Worm (Caenorhabditis elegans) whole organism, young adult: ENCODE results near the gene F25B5.5.

ENCODE experiments used
- B0261.1 ChIP-seq: sonication (generic microtip); optimal IDR thresholded peaks from 2 replicates; lab custom pipeline; 2016; ENCODE audit warnings: mild to moderate bottlenecking, missing genetic modification characterization, moderate library complexity, missing compliant biosample characterization
- B0336.3 ChIP-seq: fragments of 200-800 bp; sonication (Bioruptor generic); IDR thresholded peaks from 2 replicates; pipeline ENCODE4 v1.3.6; 2022; ENCODE audit warnings: missing genetic modification characterization, missing compliant biosample characterization
- F10E7.11 ChIP-seq: sonication (generic microtip); optimal IDR thresholded peaks from 2 replicates; lab custom pipeline; 2017; ENCODE audit warnings: mild to moderate bottlenecking, missing genetic modification characterization, moderate library complexity, missing compliant biosample characterization
- F23B12.7 ChIP-seq: sonication (generic microtip); optimal IDR thresholded peaks from 2 replicates; lab custom pipeline; 2017; ENCODE audit warnings: missing genetic modification characterization, mild to moderate bottlenecking, missing compliant biosample characterization, antibody characterized with exemption, moderate library complexity; ENCODE audit not compliant: insufficient read depth
- F39B2.1 ChIP-seq: fragments of 200-800 bp; sonication (Bioruptor generic); IDR thresholded peaks from 2 replicates; pipeline ENCODE4 v1.3.6; 2022; ENCODE audit warnings: missing genetic modification reagents, missing genetic modification characterization, missing compliant biosample characterization
- T07F8.4 ChIP-seq: sonication (generic microtip); optimal IDR thresholded peaks from 2 replicates; lab custom pipeline; 2016; ENCODE audit warnings: mild to moderate bottlenecking, missing genetic modification characterization, moderate library complexity, missing compliant biosample characterization
- Y67H2A.10 ChIP-seq: fragments of 200-800 bp; sonication (Bioruptor generic); conservative IDR thresholded peaks from 2 replicates; pipeline ENCODE4 v1.3.6; 2022; ENCODE audit warnings: missing genetic modification reagents, missing genetic modification characterization, missing compliant biosample characterization
- Y79H2A.3 ChIP-seq: fragments of 200-800 bp; sonication (Bioruptor generic); conservative IDR thresholded peaks from 2 replicates; pipeline ENCODE4 v1.3.6; 2022; ENCODE audit warnings: missing genetic modification reagents, missing genetic modification characterization, missing compliant biosample characterization
- Y95B8A.8 ChIP-seq: fragments of 200-800 bp; sonication (Bioruptor generic); IDR thresholded peaks from 2 replicates; pipeline ENCODE4 v1.3.6; 2022; ENCODE audit warnings: missing genetic modification reagents, missing genetic modification characterization, missing compliant biosample characterization
- ama-1 ChIP-seq, 3 experiments: fragments of 150-350 bp in 1 of 3; sonication (generic microtip) in 2 of 3; optimal IDR thresholded peaks; 2 replicates each; lab custom pipeline; 2014 to 2018; ENCODE audit warnings: missing biosample characterization in 2 of 3, missing genetic modification characterization in 2 of 3, missing genetic modification reagents in 2 of 3
- bed-1 ChIP-seq: fragments of 200-800 bp; sonication (Bioruptor generic); IDR thresholded peaks from 2 replicates; pipeline ENCODE4 v1.3.6; 2022; ENCODE audit warnings: missing genetic modification reagents, missing genetic modification characterization, missing compliant biosample characterization
- bed-2 ChIP-seq: fragments of 200-800 bp; sonication (Bioruptor generic); IDR thresholded peaks from 2 replicates; pipeline ENCODE4 v1.3.6; 2022; ENCODE audit warnings: missing genetic modification reagents, missing genetic modification characterization, missing compliant biosample characterization
- cebp-1 ChIP-seq, 2 experiments: fragments of 200-800 bp in 1 of 2; sonication (Bioruptor generic) in 1 of 2; sonication (generic microtip) in 1 of 2; IDR thresholded peaks in 1 of 2; optimal IDR thresholded peaks in 1 of 2; 2 replicates each; pipeline versions ENCODE4 v1.3.6 to Lab custom; 2017 to 2022; ENCODE audit warnings: missing compliant biosample characterization in 2 of 2, missing genetic modification characterization in 2 of 2, mild to moderate bottlenecking in 1 of 2, missing genetic modification reagents in 1 of 2, moderate library complexity in 1 of 2
- ceh-100 ChIP-seq: fragments of 200-800 bp; sonication (Bioruptor generic); IDR thresholded peaks from 2 replicates; pipeline ENCODE4 v1.3.6; 2022; ENCODE audit warnings: missing genetic modification reagents, missing genetic modification characterization, missing compliant biosample characterization
- ceh-27 ChIP-seq: fragments of 200-800 bp; sonication (Bioruptor generic); optimal IDR thresholded peaks from 2 replicates; lab custom pipeline; 2018; ENCODE audit warnings: mild to moderate bottlenecking, missing genetic modification characterization, moderate library complexity, missing compliant biosample characterization
- ceh-58 ChIP-seq: fragments of 200-800 bp; sonication (Bioruptor generic); IDR thresholded peaks from 2 replicates; pipeline ENCODE4 v1.3.6; 2022; ENCODE audit warnings: missing genetic modification characterization, missing compliant biosample characterization
- ceh-79 ChIP-seq: sonication (generic microtip); optimal IDR thresholded peaks from 2 replicates; lab custom pipeline; 2017; ENCODE audit warnings: mild to moderate bottlenecking, missing genetic modification characterization, missing compliant biosample characterization
- ceh-91 ChIP-seq: fragments of 200-800 bp; sonication (Bioruptor generic); IDR thresholded peaks from 2 replicates; pipeline ENCODE4 v1.3.6; 2022; ENCODE audit warnings: missing genetic modification reagents, missing genetic modification characterization, missing compliant biosample characterization
- dox-1 ChIP-seq: fragments of 200-800 bp; sonication (Bioruptor generic); IDR thresholded peaks from 2 replicates; pipeline ENCODE4 v1.3.6; 2022; ENCODE audit warnings: missing genetic modification reagents, missing genetic modification characterization, missing compliant biosample characterization
- efl-1 ChIP-seq: fragments of 150-350 bp; optimal IDR thresholded peaks from 2 replicates; lab custom pipeline; 2014; ENCODE audit warnings: missing biosample characterization, missing genetic modification reagents, missing genetic modification characterization
- egl-18 ChIP-seq: fragments of 200-800 bp; sonication (Bioruptor generic); IDR thresholded peaks from 2 replicates; pipeline ENCODE4 v1.3.6; 2022; ENCODE audit warnings: missing genetic modification reagents, missing genetic modification characterization, missing compliant biosample characterization
- egrh-3 ChIP-seq: fragments of 200-800 bp; sonication (Bioruptor generic); IDR thresholded peaks from 2 replicates; pipeline ENCODE4 v1.3.6; 2022; ENCODE audit warnings: missing genetic modification reagents, missing genetic modification characterization, missing compliant biosample characterization
- ekl-4 ChIP-seq: fragments of 200-800 bp; sonication (Bioruptor generic); IDR thresholded peaks from 2 replicates; pipeline ENCODE4 v1.3.6; 2022; ENCODE audit warnings: missing genetic modification reagents, missing genetic modification characterization, missing compliant biosample characterization
- fkh-3 ChIP-seq: sonication (generic microtip); optimal IDR thresholded peaks from 2 replicates; lab custom pipeline; 2016; ENCODE audit warnings: mild to moderate bottlenecking, missing genetic modification characterization, missing compliant biosample characterization
- hlh-26 ChIP-seq: fragments of 200-800 bp; sonication (Bioruptor generic); conservative IDR thresholded peaks from 2 replicates; pipeline ENCODE4 v1.3.6; 2022; ENCODE audit warnings: missing genetic modification reagents, missing genetic modification characterization, missing compliant biosample characterization
- hmg-1.2 ChIP-seq: fragments of 200-800 bp; sonication (Bioruptor generic); IDR thresholded peaks from 2 replicates; pipeline ENCODE4 v1.3.6; 2022; ENCODE audit warnings: missing genetic modification reagents, missing genetic modification characterization, missing compliant biosample characterization
- hrde-1 ChIP-seq: sonication (generic microtip); optimal IDR thresholded peaks from 2 replicates; lab custom pipeline; 2016; ENCODE audit warnings: missing genetic modification characterization, mild to moderate bottlenecking, missing compliant biosample characterization, moderate library complexity, missing genotype, missing genetic modification reagents, borderline replicate concordance
- hsf-1 ChIP-seq: fragments of 200-800 bp; sonication (Bioruptor generic); IDR thresholded peaks from 2 replicates; pipeline ENCODE4 v1.3.6; 2022; ENCODE audit warnings: missing genetic modification reagents, missing genetic modification characterization, missing compliant biosample characterization
- lin-26 ChIP-seq: fragments of 200-800 bp; sonication (Bioruptor generic); IDR thresholded peaks from 2 replicates; pipeline ENCODE4 v1.3.6; 2022; ENCODE audit warnings: missing genetic modification reagents, missing genetic modification characterization, missing compliant biosample characterization
- lin-35 ChIP-seq, 3 experiments: fragments of 150-350 bp in 2 of 3; sonication (generic microtip) in 1 of 3; optimal IDR thresholded peaks; 2 replicates each; lab custom pipeline; 2014 to 2018; ENCODE audit warnings: missing biosample characterization in 3 of 3, missing genetic modification characterization in 3 of 3, missing genetic modification reagents in 3 of 3
- madf-3 ChIP-seq: fragments of 200-800 bp; sonication (Bioruptor generic); IDR thresholded peaks from 2 replicates; pipeline ENCODE4 v1.3.6; 2022; ENCODE audit warnings: missing genetic modification reagents, missing genetic modification characterization, missing compliant biosample characterization
- madf-6 ChIP-seq: fragments of 200-800 bp; sonication (Bioruptor generic); IDR thresholded peaks from 2 replicates; pipeline ENCODE4 v1.3.6; 2022; ENCODE audit warnings: missing genetic modification reagents, missing genetic modification characterization, missing compliant biosample characterization
- mxl-1 ChIP-seq: sonication (generic microtip); optimal IDR thresholded peaks from 2 replicates; lab custom pipeline; 2016; ENCODE audit warnings: missing genetic modification characterization, missing compliant biosample characterization
- nfya-1 ChIP-seq: sonication (generic microtip); optimal IDR thresholded peaks from 2 replicates; lab custom pipeline; 2017; ENCODE audit warnings: antibody characterized with exemption, missing compliant biosample characterization, missing genetic modification characterization, borderline replicate concordance; ENCODE audit not compliant: insufficient read depth
- nhr-80 ChIP-seq: sonication (generic microtip); optimal IDR thresholded peaks from 2 replicates; lab custom pipeline; 2016; ENCODE audit warnings: missing genetic modification characterization, missing compliant biosample characterization
- pbrm-1 ChIP-seq: fragments of 200-800 bp; sonication (Bioruptor generic); IDR thresholded peaks from 2 replicates; pipeline ENCODE4 v1.3.6; 2022; ENCODE audit warnings: missing genetic modification reagents, missing genetic modification characterization, missing compliant biosample characterization
- pha-4 ChIP-seq: fragments of 150-350 bp; sonication (generic microtip); optimal IDR thresholded peaks from 2 replicates; lab custom pipeline; 2014; ENCODE audit warnings: missing biosample characterization, missing genetic modification reagents, missing genetic modification characterization
- rcor-1 ChIP-seq: fragments of 200-800 bp; sonication (Bioruptor generic); IDR thresholded peaks from 2 replicates; pipeline ENCODE4 v1.3.6; 2022; ENCODE audit warnings: missing genetic modification reagents, missing genetic modification characterization, missing compliant biosample characterization
- rec-8 ChIP-seq, 2 experiments: sonication (generic microtip); optimal IDR thresholded peaks; 2 replicates each; lab custom pipeline; 2016; ENCODE audit warnings: mild to moderate bottlenecking in 2 of 2, missing genetic modification characterization in 2 of 2, missing genetic modification reagents in 2 of 2, missing genotype in 2 of 2, missing biosample characterization in 1 of 2, missing compliant biosample characterization in 1 of 2, moderate library complexity in 1 of 2
- snpc-4 ChIP-seq, 5 experiments: fragments of 150-350 bp in 1 of 5; sonication (generic microtip) in 4 of 5; optimal IDR thresholded peaks; 2 replicates each; lab custom pipeline; 2014 to 2018; ENCODE audit warnings: missing genetic modification characterization in 5 of 5, missing biosample characterization in 3 of 5, antibody characterized with exemption in 2 of 5, mild to moderate bottlenecking in 2 of 5, missing compliant biosample characterization in 2 of 5, missing genotype in 2 of 5, moderate library complexity in 2 of 5, missing genetic modification reagents in 1 of 5
- tbp1 ChIP-seq: fragments of 200-800 bp; sonication (Bioruptor generic); optimal IDR thresholded peaks from 2 replicates; lab custom pipeline; 2018; ENCODE audit warnings: mild to moderate bottlenecking, missing genetic modification characterization, missing compliant biosample characterization
- tbx-9 ChIP-seq: sonication (generic microtip); optimal IDR thresholded peaks from 2 replicates; lab custom pipeline; 2016; ENCODE audit warnings: borderline replicate concordance, missing genetic modification characterization, inconsistent platforms, missing compliant biosample characterization
- tlf-1 ChIP-seq: fragments of 200-800 bp; sonication (Bioruptor generic); optimal IDR thresholded peaks from 2 replicates; lab custom pipeline; 2018; ENCODE audit warnings: mild to moderate bottlenecking, missing genetic modification characterization, missing compliant biosample characterization
- ztf-3 ChIP-seq: fragments of 200-800 bp; sonication (Bioruptor generic); optimal IDR thresholded peaks from 2 replicates; lab custom pipeline; 2018; ENCODE audit warnings: mild to moderate bottlenecking, missing genetic modification characterization, missing compliant biosample characterization

F25B5.5 gene

ce11 chrIII:5953041-5953912 is 7.4 kb upstream of the F25B5.5 start (continued):
- TF ChIP-seq F23B12.7, result no peak
- no peak for TF ChIP-seq hmg-1.2 (GFP tag; lab: Robert Waterston, UW)
- TF ChIP-seq rec-8 (tag; optimal IDR thresholded peaks at IDR 0.05; lab: Kevin White, UChicago), result peak; percentile 7 to 29
- TF ChIP-seq lin-35 (GFP tag; optimal IDR thresholded peaks at IDR 0.05; lab: Kevin White, UChicago), result peak in 1 of 3 experiments; percentile 52
- TF ChIP-seq F39B2.1 (GFP tag; lab: Robert Waterston, UW), result no peak
- no peak for TF ChIP-seq tbx-9 (tag; lab: Kevin White, UChicago)
- 0 out of 2 replicates have a peak, but pooled peaks have one; percentile 23 for TF ChIP-seq madf-6 (GFP tag; lab: Robert Waterston, UW)
- TF ChIP-seq cebp-1 (GFP tag; IDR thresholded peaks at IDR 0.05; lab: Robert Waterston, UW), result no peak
- peak; percentile 35 for TF ChIP-seq cebp-1 (tag; optimal IDR thresholded peaks at IDR 0.05; lab: Kevin White, UChicago)
- TF ChIP-seq madf-3, result 0 out of 2 replicates have a peak, but pooled peaks have one; percentile 30
- peak; percentile 88 for TF ChIP-seq hrde-1
- no peak for TF ChIP-seq hsf-1
- no peak for TF ChIP-seq fkh-3 (tag; lab: Kevin White, UChicago)
- TF ChIP-seq B0336.3, result peak; percentile 66
- no peak for TF ChIP-seq bed-2 (GFP tag; lab: Robert Waterston, UW)
- TF ChIP-seq snpc-4 (GFP tag; optimal IDR thresholded peaks at IDR 0.05; lab: Kevin White, UChicago), result peak; percentile 36
- TF ChIP-seq snpc-4 (tag; optimal IDR thresholded peaks at IDR 0.05; lab: Kevin White, UChicago), result no peak
- TF ChIP-seq tbp1, result no peak
- TF ChIP-seq mxl-1, result no peak
- 0 out of 2 replicates have a peak, but pooled peaks have one; percentile 3 for TF ChIP-seq egl-18 (GFP tag; lab: Robert Waterston, UW)
- no peak for TF ChIP-seq egrh-3 (GFP tag; lab: Robert Waterston, UW)
- TF ChIP-seq B0261.1 (tag; lab: Kevin White, UChicago), result no peak
- TF ChIP-seq nhr-80 (tag; lab: Kevin White, UChicago), result no peak
- TF ChIP-seq hlh-26 (GFP tag; lab: Robert Waterston, UW), result no peak
- TF ChIP-seq pbrm-1 (GFP tag; lab: Robert Waterston, UW), result no peak
- TF ChIP-seq Y67H2A.10 (GFP tag; lab: Robert Waterston, UW), result no peak
- TF ChIP-seq lin-26 (GFP tag; lab: Robert Waterston, UW), result peak; percentile 38; the same call in 1 of the 2 replicates
- TF ChIP-seq dox-1 (GFP tag; lab: Robert Waterston, UW), result peak; percentile 35; the same call in 1 of the 2 replicates
- peak; percentile 2 for TF ChIP-seq ama-1 (optimal IDR thresholded peaks at IDR 0.05; lab: Kevin White, UChicago)
- TF ChIP-seq ama-1 (GFP tag; optimal IDR thresholded peaks at IDR 0.05; lab: Kevin White, UChicago), result peak in 1 of 2 experiments; percentile 70
- no peak for TF ChIP-seq ceh-79 (tag; lab: Kevin White, UChicago)
- TF ChIP-seq ztf-3, result no peak
- TF ChIP-seq ceh-58 (GFP tag; lab: Robert Waterston, UW), result 0 out of 2 replicates have a peak, but pooled peaks have one; percentile 62
- peak; percentile 43 for TF ChIP-seq tlf-1 (GFP tag; lab: Kevin White, UChicago)
- TF ChIP-seq ceh-27 (GFP tag; lab: Kevin White, UChicago), result no peak
- no peak for TF ChIP-seq nfya-1 (tag; lab: Kevin White, UChicago)
- no peak for TF ChIP-seq pha-4
- TF ChIP-seq ceh-100 (GFP tag; lab: Robert Waterston, UW), result no peak
- TF ChIP-seq ekl-4 (GFP tag; lab: Robert Waterston, UW), result peak; percentile 7; the same call in 1 of the 2 replicates
- TF ChIP-seq efl-1, result no peak
- 0 out of 2 replicates have a peak, but pooled peaks have one; percentile 49 for TF ChIP-seq Y79H2A.3 (GFP tag; lab: Robert Waterston, UW)
- no peak for TF ChIP-seq T07F8.4 (tag; lab: Kevin White, UChicago)
- no peak for TF ChIP-seq ceh-91 (GFP tag; lab: Robert Waterston, UW)
- no peak for TF ChIP-seq bed-1 (GFP tag; lab: Robert Waterston, UW)
- TF ChIP-seq F10E7.11 (tag; lab: Kevin White, UChicago), result peak; percentile 21
- no peak for TF ChIP-seq rcor-1
- TF ChIP-seq Y95B8A.8 (GFP tag; lab: Robert Waterston, UW), result no peak
